Worm (Caenorhabditis elegans): ENCODE measurements around the gene H23N18.6.

H23N18.6 gene

ce11 chrV:4895744-4896143, 19.1 kb downstream of the H23N18.6 start, which contains the start of gene ugt-9:
Gene ugt-9, plus strand, starts transcription at chrV:4896048.
- TF ChIP-seq ref-1 (GFP tag; conservative IDR thresholded peaks at IDR 0.05) = no peak
- TF ChIP-seq flt-1 (GFP tag; IDR thresholded peaks at IDR 0.05) = no peak
- no peak for TF ChIP-seq tab-1 (GFP tag; IDR thresholded peaks at IDR 0.05)
- TF ChIP-seq ztf-29 (GFP tag; IDR thresholded peaks at IDR 0.05) = no peak
- TF ChIP-seq T22C8.4 (GFP tag; IDR thresholded peaks at IDR 0.05) = no peak
- no peak for TF ChIP-seq ztf-23 (GFP tag; IDR thresholded peaks at IDR 0.05)
- no peak for TF ChIP-seq med-1 (GFP tag; optimal IDR thresholded peaks at IDR 0.05; ENCODE audit: insufficient read depth)
- no peak for TF ChIP-seq cog-1 (tag; optimal IDR thresholded peaks at IDR 0.05)
- TF ChIP-seq klf-2 (GFP tag; conservative IDR thresholded peaks at IDR 0.05) = no peak

ce11 chrV:4894971-4895370, 19.9 kb downstream of the H23N18.6 start, which contains the start of gene ugt-11:
Gene ugt-11, minus strand, starts transcription at chrV:4895071.
- TF ChIP-seq flt-1 (GFP tag; IDR thresholded peaks at IDR 0.05) = no peak
- TF ChIP-seq med-1 (GFP tag; optimal IDR thresholded peaks at IDR 0.05; ENCODE audit: insufficient read depth) = no peak
- TF ChIP-seq ztf-23 (GFP tag; IDR thresholded peaks at IDR 0.05) = no peak

- no peak for TF ChIP-seq ztf-23 (GFP tag; IDR thresholded peaks at IDR 0.05)
- TF ChIP-seq klf-2 (GFP tag; conservative IDR thresholded peaks at IDR 0.05) = no peak
- TF ChIP-seq ref-1 (GFP tag; conservative IDR thresholded peaks at IDR 0.05) = no peak
- TF ChIP-seq T22C8.4 (GFP tag; IDR thresholded peaks at IDR 0.05) = no peak
- TF ChIP-seq med-1 (GFP tag; optimal IDR thresholded peaks at IDR 0.05; ENCODE audit: insufficient read depth) = no peak
- no peak for TF ChIP-seq tab-1 (GFP tag; IDR thresholded peaks at IDR 0.05)
- TF ChIP-seq flt-1 (GFP tag; IDR thresholded peaks at IDR 0.05) = no peak
- no peak for TF ChIP-seq cog-1 (tag; optimal IDR thresholded peaks at IDR 0.05)
- TF ChIP-seq ztf-29 (GFP tag; IDR thresholded peaks at IDR 0.05) = no peak
Observed at ce11 chrV:4891305-4891704, 23.6 kb downstream of the H23N18.6 start.

- TF ChIP-seq tab-1 (GFP tag; IDR thresholded peaks at IDR 0.05) = 0 out of 2 replicates have a peak, but pooled peaks have one; percentile 39
- TF ChIP-seq flt-1 (GFP tag; IDR thresholded peaks at IDR 0.05) = no peak
Observed at ce11 chrV:4890781-4891180, 24.1 kb downstream of the H23N18.6 start.

- TF ChIP-seq ztf-29 (GFP tag; IDR thresholded peaks at IDR 0.05) = no peak
Observed at ce11 chrV:4889976-4890479, 24.9 kb downstream of the H23N18.6 start, which contains the start of gene T19H12.2. Gene T19H12.2, plus strand, starts transcription at chrV:4890429.

ce11 chrV:4889477-4889876, 25.4 kb downstream of the H23N18.6 start, which contains the start of gene ugt-12:
Gene ugt-12, minus strand, starts transcription at chrV:4889629.
- TF ChIP-seq cog-1 (tag; optimal IDR thresholded peaks at IDR 0.05) = no peak
- TF ChIP-seq tab-1 (GFP tag; IDR thresholded peaks at IDR 0.05) = no peak
- TF ChIP-seq ztf-29 (GFP tag; IDR thresholded peaks at IDR 0.05) = no peak
- no peak for TF ChIP-seq klf-2 (GFP tag; conservative IDR thresholded peaks at IDR 0.05)
- no peak for TF ChIP-seq ztf-23 (GFP tag; IDR thresholded peaks at IDR 0.05)
- TF ChIP-seq ref-1 (GFP tag; conservative IDR thresholded peaks at IDR 0.05) = no peak

ce11 chrV:4885372-4885771, 29.5 kb downstream of the H23N18.6 start, which contains the start of gene T19H12.3:
Gene T19H12.3, plus strand, starts transcription at chrV:4885672.
- no peak for TF ChIP-seq flt-1 (GFP tag; IDR thresholded peaks at IDR 0.05)

- TF ChIP-seq med-1 (GFP tag; optimal IDR thresholded peaks at IDR 0.05; ENCODE audit: insufficient read depth) (no peak), ztf-23 (GFP tag; IDR thresholded peaks at IDR 0.05) (no peak), tab-1 (GFP tag; IDR thresholded peaks at IDR 0.05) (no peak), T22C8.4 (GFP tag; IDR thresholded peaks at IDR 0.05) (no peak), cog-1 (tag; optimal IDR thresholded peaks at IDR 0.05) (no peak), flt-1 (GFP tag; IDR thresholded peaks at IDR 0.05) (no peak), ref-1 (GFP tag; conservative IDR thresholded peaks at IDR 0.05) (no peak), klf-2 (GFP tag; conservative IDR thresholded peaks at IDR 0.05) (no peak), ztf-29 (GFP tag; IDR thresholded peaks at IDR 0.05) (no peak)
Observed at ce11 chrV:4884490-4884889, 30.4 kb downstream of the H23N18.6 start, which contains the start of gene T19H12.12. Gene T19H12.12, plus strand, starts transcription at chrV:4884790.

- TF ChIP-seq ztf-29 (GFP tag; IDR thresholded peaks at IDR 0.05) = no peak
- no peak for TF ChIP-seq T22C8.4 (GFP tag; IDR thresholded peaks at IDR 0.05)
- no peak for TF ChIP-seq med-1 (GFP tag; optimal IDR thresholded peaks at IDR 0.05; ENCODE audit: insufficient read depth)
- no peak for TF ChIP-seq cog-1 (tag; optimal IDR thresholded peaks at IDR 0.05)
- TF ChIP-seq klf-2 (GFP tag; conservative IDR thresholded peaks at IDR 0.05) = no peak
- TF ChIP-seq ref-1 (GFP tag; conservative IDR thresholded peaks at IDR 0.05) = no peak
- no peak for TF ChIP-seq flt-1 (GFP tag; IDR thresholded peaks at IDR 0.05)
- TF ChIP-seq tab-1 (GFP tag; IDR thresholded peaks at IDR 0.05) = no peak
- no peak for TF ChIP-seq ztf-23 (GFP tag; IDR thresholded peaks at IDR 0.05)
Observed at ce11 chrV:4881377-4881776, 33.5 kb downstream of the H23N18.6 start, which contains the start of gene str-32. Gene str-32, minus strand, starts transcription at chrV:4881477.

- no peak for TF ChIP-seq med-1 (GFP tag; optimal IDR thresholded peaks at IDR 0.05; ENCODE audit: insufficient read depth)
- TF ChIP-seq flt-1 (GFP tag; IDR thresholded peaks at IDR 0.05) = no peak
- no peak for TF ChIP-seq T22C8.4 (GFP tag; IDR thresholded peaks at IDR 0.05)
- no peak for TF ChIP-seq cog-1 (tag; optimal IDR thresholded peaks at IDR 0.05)
- no peak for TF ChIP-seq klf-2 (GFP tag; conservative IDR thresholded peaks at IDR 0.05)
- no peak for TF ChIP-seq ztf-23 (GFP tag; IDR thresholded peaks at IDR 0.05)
- no peak for TF ChIP-seq ztf-29 (GFP tag; IDR thresholded peaks at IDR 0.05)
- TF ChIP-seq ref-1 (GFP tag; conservative IDR thresholded peaks at IDR 0.05) = no peak
- TF ChIP-seq tab-1 (GFP tag; IDR thresholded peaks at IDR 0.05) = no peak
Observed at ce11 chrV:4879251-4879650, 35.6 kb downstream of the H23N18.6 start, which contains the start of gene T19H12.15. Gene T19H12.15, minus strand, starts transcription at chrV:4879351.

- TF ChIP-seq med-1 (GFP tag; optimal IDR thresholded peaks at IDR 0.05; ENCODE audit: insufficient read depth) (no peak), ref-1 (GFP tag; conservative IDR thresholded peaks at IDR 0.05) (no peak), klf-2 (GFP tag; conservative IDR thresholded peaks at IDR 0.05) (no peak), tab-1 (GFP tag; IDR thresholded peaks at IDR 0.05) (no peak), ztf-29 (GFP tag; IDR thresholded peaks at IDR 0.05) (no peak), flt-1 (GFP tag; IDR thresholded peaks at IDR 0.05) (no peak), T22C8.4 (GFP tag; IDR thresholded peaks at IDR 0.05) (no peak), cog-1 (tag; optimal IDR thresholded peaks at IDR 0.05) (no peak), ztf-23 (GFP tag; IDR thresholded peaks at IDR 0.05) (no peak)
Observed at ce11 chrV:4877587-4877986, 37.3 kb downstream of the H23N18.6 start, which contains the start of gene T19H12.6. Gene T19H12.6, minus strand, starts transcription at chrV:4877687.
